Fruit fly (Drosophila melanogaster) whole organism, embryonic: ENCODE results near the gene CG34149.

Experiments
- Blimp-1 ChIP-seq: fragments of 200-800 bp; sonication (Bioruptor generic); optimal IDR thresholded peaks from 3 replicates; lab custom pipeline; 2018; ENCODE audit warnings: missing biosample characterization, missing genetic modification characterization, mild to moderate bottlenecking, moderate library complexity, missing genetic modification reagents
- CG10321 ChIP-seq: fragments of 200-800 bp; sonication (Bioruptor generic); IDR thresholded peaks from 2 replicates; pipeline ENCODE4 v1.3.6; 2022; ENCODE audit warnings: missing biosample characterization, missing genetic modification characterization
- CG10462 ChIP-seq: fragments of 200-800 bp; sonication (Bioruptor generic); optimal IDR thresholded peaks from 2 replicates; lab custom pipeline; 2016; ENCODE audit warnings: missing biosample characterization, missing genetic modification characterization
- CG1602 ChIP-seq: fragments of 200-800 bp; sonication (Bioruptor generic); optimal IDR thresholded peaks from 3 replicates; lab custom pipeline; 2016; ENCODE audit warnings: missing biosample characterization, missing genetic modification characterization
- CG17802 ChIP-seq: fragments of 200-800 bp; sonication (Bioruptor generic); optimal IDR thresholded peaks from 2 replicates; lab custom pipeline; 2018; ENCODE audit warnings: missing biosample characterization, mild to moderate bottlenecking, missing genetic modification characterization, moderate library complexity
- CG2199 ChIP-seq: fragments of 200-800 bp; sonication (Bioruptor generic); IDR thresholded peaks from 3 replicates; pipeline ENCODE4 v1.3.6; 2022; ENCODE audit warnings: missing biosample characterization, missing genetic modification characterization
- CG2889 ChIP-seq: fragments of 200-800 bp; sonication (Bioruptor generic); IDR thresholded peaks from 3 replicates; pipeline ENCODE4 v1.3.6; 2022; ENCODE audit warnings: missing biosample characterization, missing genetic modification characterization
- CG4282 ChIP-seq: fragments of 200-800 bp; sonication (Bioruptor generic); optimal IDR thresholded peaks from 2 replicates; lab custom pipeline; 2016; ENCODE audit warnings: missing biosample characterization, missing genetic modification characterization
- CG43689 ChIP-seq: fragments of 200-800 bp; sonication (Bioruptor generic); IDR thresholded peaks from 2 replicates; pipeline ENCODE4 v1.3.6; 2022; ENCODE audit warnings: missing biosample characterization, missing genetic modification characterization
- CG4404 ChIP-seq: fragments of 200-800 bp; sonication (Bioruptor generic); IDR thresholded peaks from 2 replicates; pipeline ENCODE4 v1.3.6; 2022; ENCODE audit warnings: missing biosample characterization, missing genetic modification characterization
- CG6791 ChIP-seq: fragments of 200-800 bp; sonication (Bioruptor generic); IDR thresholded peaks from 3 replicates; pipeline ENCODE4 v1.3.6; 2022; ENCODE audit warnings: missing biosample characterization, missing genetic modification characterization; ENCODE audit not compliant: partially characterized antibody
- CG7928 ChIP-seq: fragments of 200-800 bp; sonication (Bioruptor generic); optimal IDR thresholded peaks from 2 replicates; lab custom pipeline; 2017; ENCODE audit warnings: missing biosample characterization, mild to moderate bottlenecking, missing genetic modification characterization
- CG7963 ChIP-seq: fragments of 200-800 bp; sonication (Bioruptor generic); IDR thresholded peaks from 3 replicates; pipeline ENCODE4 v1.3.6; 2022; ENCODE audit warnings: missing biosample characterization, missing genetic modification characterization; ENCODE audit not compliant: partially characterized antibody
- CG8944 ChIP-seq: fragments of 200-800 bp; sonication (Bioruptor generic); optimal IDR thresholded peaks from 3 replicates; lab custom pipeline; 2016; ENCODE audit warnings: missing biosample characterization, missing genetic modification characterization
- CoRest ChIP-seq: fragments of 200-800 bp; sonication (Bioruptor generic); optimal IDR thresholded peaks from 3 replicates; lab custom pipeline; 2018; ENCODE audit warnings: missing biosample characterization, mild to moderate bottlenecking, missing genetic modification characterization, moderate library complexity
- Deaf1 ChIP-seq: fragments of 200-800 bp; optimal IDR thresholded peaks from 3 replicates; lab custom pipeline; 2019; ENCODE audit warnings: missing biosample characterization, mild to moderate bottlenecking, missing genetic modification characterization, moderate library complexity
- Dek ChIP-seq: fragments of 200-800 bp; sonication (Bioruptor generic); optimal IDR thresholded peaks from 3 replicates; lab custom pipeline; 2019; ENCODE audit warnings: missing biosample characterization, mild to moderate bottlenecking, missing genetic modification characterization, moderate library complexity
- Dip3 ChIP-seq: fragments of 200-800 bp; sonication (Bioruptor generic); optimal IDR thresholded peaks from 3 replicates; lab custom pipeline; 2016; ENCODE audit warnings: missing biosample characterization, missing genetic modification characterization
- E2f1 ChIP-seq: fragments of 200-800 bp; sonication (Bioruptor generic); IDR thresholded peaks from 2 replicates; pipeline ENCODE4 v1.3.6; 2022; ENCODE audit warnings: missing biosample characterization, missing genetic modification characterization
- Hr78 ChIP-seq, 2 experiments: fragments of 200-800 bp in 1 of 2; fragments of >200 bp in 1 of 2; sonication (Bioruptor generic) in 1 of 2; optimal IDR thresholded peaks; 2 replicates each; lab custom pipeline; 2017 to 2019; ENCODE audit warnings: missing biosample characterization in 2 of 2, missing genetic modification characterization in 2 of 2, mild to moderate bottlenecking in 1 of 2, moderate library complexity in 1 of 2
- Jarid2 ChIP-seq: fragments of 200-800 bp; sonication (Bioruptor generic); optimal IDR thresholded peaks from 3 replicates; lab custom pipeline; 2017; ENCODE audit warnings: mild to moderate bottlenecking, missing biosample characterization, missing genetic modification reagents, missing genetic modification characterization
- MTF-1 ChIP-seq: fragments of 200-800 bp; sonication (Bioruptor generic); optimal IDR thresholded peaks from 2 replicates; lab custom pipeline; 2018; ENCODE audit warnings: missing biosample characterization, mild to moderate bottlenecking, missing genetic modification characterization, borderline replicate concordance
- Meics ChIP-seq: fragments of 200-800 bp; sonication (Bioruptor generic); optimal IDR thresholded peaks from 2 replicates; lab custom pipeline; 2017; ENCODE audit warnings: missing biosample characterization, mild to moderate bottlenecking, missing genetic modification characterization
- NK7.1 ChIP-seq: fragments of 200-800 bp; sonication (Bioruptor generic); optimal IDR thresholded peaks from 3 replicates; lab custom pipeline; 2016; ENCODE audit warnings: missing biosample characterization, missing genetic modification characterization
- Side ChIP-seq: fragments of 200-800 bp; sonication (Bioruptor generic); optimal IDR thresholded peaks from 2 replicates; lab custom pipeline; 2016; ENCODE audit warnings: missing biosample characterization, missing genetic modification characterization
- Six4 ChIP-seq: fragments of 200-800 bp; sonication (Bioruptor generic); optimal IDR thresholded peaks from 2 replicates; lab custom pipeline; 2016; ENCODE audit warnings: missing biosample characterization, missing genetic modification characterization
- Usf ChIP-seq: fragments of 200-800 bp; sonication (Bioruptor generic); optimal IDR thresholded peaks from 2 replicates; lab custom pipeline; 2017; ENCODE audit warnings: missing genotype, missing biosample characterization, missing genetic modification characterization
- al ChIP-seq: fragments of 200-800 bp; sonication (Bioruptor generic); IDR thresholded peaks from 2 replicates; pipeline ENCODE4 v1.3.6; 2022; ENCODE audit warnings: missing biosample characterization, missing genetic modification characterization
- bab2 ChIP-seq: fragments of 200-800 bp; sonication (Bioruptor generic); optimal IDR thresholded peaks from 2 replicates; lab custom pipeline; 2016; ENCODE audit warnings: missing biosample characterization, missing genetic modification characterization
- cad ChIP-seq: fragments of >200 bp; optimal IDR thresholded peaks from 2 replicates; lab custom pipeline; 2017; ENCODE audit warnings: missing biosample characterization, missing genetic modification characterization
- ci ChIP-seq: fragments of 200-800 bp; sonication (Bioruptor generic); IDR thresholded peaks from 3 replicates; pipeline ENCODE4 v1.3.6; 2022; ENCODE audit warnings: missing biosample characterization, missing genetic modification characterization
- dati ChIP-seq: fragments of 200-800 bp; sonication (Bioruptor generic); IDR thresholded peaks from 2 replicates; pipeline ENCODE4 v1.3.6; 2022; ENCODE audit warnings: missing biosample characterization, missing genetic modification characterization
- gcm2 ChIP-seq: fragments of 200-800 bp; sonication (Bioruptor generic); optimal IDR thresholded peaks from 2 replicates; lab custom pipeline; 2016; ENCODE audit warnings: missing biosample characterization, missing genetic modification characterization
- gsb ChIP-seq: fragments of 200-800 bp; sonication (Bioruptor generic); IDR thresholded peaks from 2 replicates; pipeline ENCODE4 v1.3.6; 2022; ENCODE audit warnings: missing biosample characterization, missing genetic modification characterization
- gt ChIP-seq: fragments of 200-800 bp; sonication (Bioruptor generic); IDR thresholded peaks from 2 replicates; pipeline ENCODE4 v1.3.6; 2022; ENCODE audit warnings: missing biosample characterization, missing genetic modification characterization
- ham ChIP-seq: fragments of 200-800 bp; sonication (Bioruptor generic); IDR thresholded peaks from 2 replicates; pipeline ENCODE4 v1.3.6; 2022; ENCODE audit warnings: missing biosample characterization, missing genetic modification characterization
- hth ChIP-seq: fragments of >200 bp; optimal IDR thresholded peaks from 2 replicates; lab custom pipeline; 2017; ENCODE audit warnings: inconsistent platforms
- lbe ChIP-seq: fragments of 200-800 bp; sonication (Bioruptor generic); optimal IDR thresholded peaks from 2 replicates; lab custom pipeline; 2016; ENCODE audit warnings: missing biosample characterization, mild to moderate bottlenecking, missing genetic modification characterization
- lov ChIP-seq, 2 experiments: fragments of 200-800 bp in 1 of 2; fragments of >200 bp in 1 of 2; sonication (Bioruptor generic) in 1 of 2; IDR thresholded peaks in 1 of 2; optimal IDR thresholded peaks in 1 of 2; 2 replicates in 1 of 2; 3 replicates in 1 of 2; pipeline versions ENCODE4 v1.3.6 to Lab custom; 2017 to 2022; ENCODE audit warnings: missing biosample characterization in 1 of 2, missing genetic modification characterization in 1 of 2
- mam ChIP-seq: fragments of 200-800 bp; sonication (Bioruptor generic); optimal IDR thresholded peaks from 3 replicates; lab custom pipeline; 2016; ENCODE audit warnings: missing biosample characterization, missing genetic modification characterization
- mld ChIP-seq: fragments of 200-800 bp; sonication (Bioruptor generic); IDR thresholded peaks from 3 replicates; pipeline ENCODE4 v1.3.6; 2022; ENCODE audit warnings: missing biosample characterization, missing genetic modification characterization; ENCODE audit not compliant: partially characterized antibody
- rib ChIP-seq: fragments of 200-800 bp; sonication (Bioruptor generic); IDR thresholded peaks from 2 replicates; pipeline ENCODE4 v1.3.6; 2022; ENCODE audit warnings: missing biosample characterization, missing genetic modification characterization
- sc ChIP-seq, 3 experiments: fragments of >200 bp in 2 of 3; fragments of 200-800 bp in 1 of 3; sonication (Bioruptor generic) in 1 of 3; optimal IDR thresholded peaks; 2 replicates in 2 of 3; 3 replicates in 1 of 3; lab custom pipeline; 2017; ENCODE audit warnings: mild to moderate bottlenecking in 1 of 3, missing biosample characterization in 1 of 3, missing genetic modification characterization in 1 of 3, missing genetic modification reagents in 1 of 3
- sens ChIP-seq: fragments of 200-800 bp; sonication (Bioruptor generic); peaks from one replicate; lab custom pipeline; 2016; ENCODE audit warnings: missing biosample characterization, missing genetic modification characterization
- shn ChIP-seq: fragments of 200-800 bp; sonication (Bioruptor generic); optimal IDR thresholded peaks from 3 replicates; lab custom pipeline; 2016; ENCODE audit warnings: missing biosample characterization, missing genetic modification characterization
- trem ChIP-seq: fragments of 200-800 bp; optimal IDR thresholded peaks from 3 replicates; lab custom pipeline; 2019; ENCODE audit warnings: missing biosample characterization, mild to moderate bottlenecking, missing genetic modification characterization, moderate library complexity
- tx ChIP-seq: fragments of 200-800 bp; sonication (Bioruptor generic); optimal IDR thresholded peaks from 2 replicates; lab custom pipeline; 2016; ENCODE audit warnings: missing biosample characterization, missing genetic modification characterization
- unc-4 ChIP-seq: fragments of 200-800 bp; sonication (Bioruptor generic); IDR thresholded peaks from 2 replicates; pipeline ENCODE4 v1.3.6; 2022; ENCODE audit warnings: missing biosample characterization, missing genetic modification characterization; ENCODE audit not compliant: partially characterized antibody

CG34149 gene

DNA sequence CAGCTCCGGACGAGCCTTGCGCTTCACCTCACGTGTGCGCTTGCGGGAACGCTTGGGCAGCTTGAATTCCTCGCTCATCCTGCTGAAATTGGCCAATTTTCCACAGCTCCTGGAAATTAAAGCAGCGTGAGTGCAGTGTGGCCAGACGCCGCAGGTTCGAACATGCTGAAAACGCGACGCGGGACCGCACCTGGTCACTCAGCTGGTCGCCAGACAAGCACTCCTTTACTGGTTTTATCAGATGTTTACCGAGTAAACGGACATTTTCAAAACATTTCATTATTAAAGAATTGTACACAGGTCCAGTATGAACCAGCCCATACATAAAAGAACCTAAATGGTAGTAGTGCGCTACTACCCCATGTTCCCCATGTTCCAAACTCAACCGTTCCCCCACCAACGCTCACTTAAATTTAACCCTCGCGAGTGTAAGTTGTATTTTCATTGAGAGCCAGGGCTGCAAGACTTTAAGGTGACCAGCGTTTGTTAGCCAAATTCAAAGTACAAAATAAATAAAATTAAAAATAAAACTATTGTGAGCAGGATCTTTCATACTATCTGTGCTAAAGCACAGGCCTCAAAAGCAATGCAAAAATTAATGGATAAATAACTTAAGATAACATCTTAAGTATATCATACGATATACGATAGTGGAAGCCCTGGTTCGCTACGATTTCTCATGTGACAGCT is 17.6 kb upstream of the CG34149 start, which contains the start of the genes JMJD6, CG7071 and Muted (continued):
- TF ChIP-seq CG7928 (GFP tag; lab: Kevin White, UChicago) (peak; percentile 99), mam (GFP tag; lab: Kevin White, UChicago) (peak; percentile 93), hth (lab: Kevin White, UChicago) (no peak), Deaf1 (peak; percentile 55), Hr78 (GFP tag; optimal IDR thresholded peaks at IDR 0.05; lab: Kevin White, UChicago) (peak in 1 of 2 experiments; percentile 52), lbe (GFP tag; lab: Kevin White, UChicago) (peak; percentile 91), mld (no peak), lov (optimal IDR thresholded peaks at IDR 0.05; lab: Kevin White, UChicago) (no peak), lov (GFP tag; IDR thresholded peaks at IDR 0.05; lab: Robert Waterston, UW) (peak; percentile 87; the same call in 2 of the 3 replicates), bab2 (peak; percentile 89), CG6791 (GFP tag; lab: Robert Waterston, UW) (peak; percentile 67; the same call in 2 of the 3 replicates), CG17802 (tag; lab: Kevin White, UChicago) (peak; percentile 76), NK7.1 (GFP tag; lab: Kevin White, UChicago) (no peak), CG2199 (0 out of 3 replicates have a peak, but pooled peaks have one; percentile 62), Dek (peak; percentile 91), shn (peak; percentile 83), Jarid2 (GFP tag; lab: Kevin White, UChicago) (peak; percentile 41), CG4282 (GFP tag; lab: Kevin White, UChicago) (peak; percentile 88), CG2889 (GFP tag; lab: Robert Waterston, UW) (peak; percentile 90), Blimp-1 (peak; percentile 87), gcm2 (peak; percentile 65), CoRest (peak; percentile 94), tx (peak; percentile 91), MTF-1 (GFP tag; lab: Kevin White, UChicago) (peak; percentile 76), cad (GFP tag; lab: Kevin White, UChicago) (no peak), gt (GFP tag; lab: Robert Waterston, UW) (peak; percentile 73), CG43689 (GFP tag; lab: Robert Waterston, UW) (no peak; the same call in 1 of the 2 replicates), Dip3 (peak; percentile 91), CG4404 (peak; percentile 91), unc-4 (GFP tag; lab: Robert Waterston, UW) (peak; percentile 90), E2f1 (peak; percentile 84), ham (GFP tag; lab: Robert Waterston, UW) (peak; percentile 59; the same call in 1 of the 2 replicates), CG1602 (GFP tag; lab: Kevin White, UChicago) (peak; percentile 93), CG10462 (GFP tag; lab: Kevin White, UChicago) (peak; percentile 79), CG7963 (0 out of 3 replicates have a peak, but pooled peaks have one; percentile 4), Side (GFP tag; lab: Kevin White, UChicago) (peak; percentile 79), trem (tag; lab: Kevin White, UChicago) (peak; percentile 82), gsb (peak; percentile 66), ci (GFP tag; lab: Robert Waterston, UW) (peak; percentile 95), CG8944 (peak; percentile 85), Six4 (peak; percentile 89), sc (optimal IDR thresholded peaks at IDR 0.05; lab: Kevin White, UChicago) (no peak), sc (GFP tag; optimal IDR thresholded peaks at IDR 0.05; lab: Kevin White, UChicago) (peak; percentile 83), Usf (peak; percentile 85), CG10321 (GFP tag; lab: Robert Waterston, UW) (peak; percentile 40; the same call in 1 of the 2 replicates), dati (GFP tag; lab: Robert Waterston, UW) (peak; percentile 87), Meics (GFP tag; lab: Kevin White, UChicago) (peak; percentile 90), al (GFP tag; lab: Robert Waterston, UW) (peak; percentile 92), sens (GFP tag; lab: Kevin White, UChicago) (peak; percentile 97), rib (GFP tag; lab: Robert Waterston, UW) (peak; percentile 90; the same call in 1 of the 2 replicates)
